Worm (Caenorhabditis elegans) whole organism, early embryonic: ENCODE measurements around the gene R05G6.10.

Experiments used
- F13C5.2 ChIP-seq: sonication (generic microtip); optimal IDR thresholded peaks from 2 replicates; lab custom pipeline; 2017; ENCODE audit warnings: mild to moderate bottlenecking, missing genetic modification characterization, inconsistent platforms, missing compliant biosample characterization
- aly-1 ChIP-seq: sonication (generic microtip); optimal IDR thresholded peaks from 2 replicates; lab custom pipeline; 2016; ENCODE audit warnings: missing genetic modification characterization, missing compliant biosample characterization
- ama-1 ChIP-seq: fragments of 150-350 bp; optimal IDR thresholded peaks from 2 replicates; lab custom pipeline; 2014
- ceh-13 ChIP-seq: fragments of 200-800 bp; sonication (Bioruptor generic); optimal IDR thresholded peaks from 2 replicates; lab custom pipeline; 2018; ENCODE audit warnings: mild to moderate bottlenecking, missing genetic modification characterization, missing compliant biosample characterization
- ceh-36 ChIP-seq: sonication (generic microtip); optimal IDR thresholded peaks from 2 replicates; lab custom pipeline; 2016; ENCODE audit warnings: missing genetic modification characterization, inconsistent platforms, missing compliant biosample characterization
- ets-7 ChIP-seq: sonication (generic microtip); optimal IDR thresholded peaks from 2 replicates; lab custom pipeline; 2016; ENCODE audit warnings: missing genotype, missing genetic modification characterization, missing compliant biosample characterization
- flt-1 ChIP-seq: fragments of 200-800 bp; sonication (Bioruptor generic); IDR thresholded peaks from 2 replicates; pipeline ENCODE4 v1.3.6; 2022; ENCODE audit warnings: missing genetic modification characterization, missing compliant biosample characterization
- hnd-1 ChIP-seq: sonication (generic microtip); optimal IDR thresholded peaks from 2 replicates; lab custom pipeline; 2016; ENCODE audit warnings: missing genetic modification characterization, missing compliant biosample characterization
- pes-1 ChIP-seq: fragments of 200-800 bp; sonication (Bioruptor generic); IDR thresholded peaks from 2 replicates; pipeline ENCODE4 v1.3.6; 2022; ENCODE audit warnings: missing genetic modification reagents, missing genetic modification characterization, missing compliant biosample characterization
- scrt-1 ChIP-seq: fragments of 200-800 bp; sonication (Bioruptor generic); IDR thresholded peaks from 2 replicates; pipeline ENCODE4 v1.3.6; 2022; ENCODE audit warnings: missing genetic modification characterization, missing compliant biosample characterization
- sea-1 ChIP-seq: fragments of 200-800 bp; sonication (Bioruptor generic); conservative IDR thresholded peaks from 2 replicates; pipeline ENCODE4 v1.3.6; 2022; ENCODE audit warnings: missing genetic modification characterization, missing compliant biosample characterization
- tbx-11 ChIP-seq: fragments of 200-800 bp; sonication (Bioruptor generic); IDR thresholded peaks from 2 replicates; pipeline ENCODE4 v1.3.6; 2022; ENCODE audit warnings: missing genetic modification characterization, missing compliant biosample characterization
- tbx-37 ChIP-seq: fragments of 200-800 bp; sonication (Bioruptor generic); conservative IDR thresholded peaks from 2 replicates; pipeline ENCODE4 v1.3.6; 2022; ENCODE audit warnings: missing genetic modification reagents, missing genetic modification characterization, missing compliant biosample characterization
- tra-4 ChIP-seq: sonication (generic microtip); optimal IDR thresholded peaks from 2 replicates; lab custom pipeline; 2017; ENCODE audit warnings: missing genetic modification characterization, missing compliant biosample characterization

- TF ChIP-seq aly-1 (tag; lab: Kevin White, UChicago) (peak; percentile 79), ama-1 (peak; percentile 95), tbx-11 (no peak), scrt-1 (GFP tag; lab: Robert Waterston, UW) (no peak), ets-7 (tag; lab: Kevin White, UChicago) (no peak), flt-1 (GFP tag; lab: Robert Waterston, UW) (no peak), pes-1 (GFP tag; lab: Robert Waterston, UW) (0 out of 2 replicates have a peak, but pooled peaks have one; percentile 4), hnd-1 (no peak), ceh-36 (peak; percentile 31), F13C5.2 (tag; lab: Kevin White, UChicago) (peak; percentile 52), tra-4 (tag; lab: Kevin White, UChicago) (peak; percentile 20), ceh-13 (GFP tag; lab: Kevin White, UChicago) (no peak), tbx-37 (no peak), sea-1 (GFP tag; lab: Robert Waterston, UW) (no peak)
These were observed 56.0 kb downstream of the R05G6.10 start, which contains the start of the genes his-61 and his-62 for ce11 chrIV:7486201-7486947.
